Worm (Caenorhabditis elegans) whole organism, L2 larva: ENCODE results near the gene fbxa-153.
"Not testable (repeated sequence)": the region's sequence is repeated elsewhere in the genome, so short reads cannot be mapped to it uniquely, and the experiment has no call there.

Experiments used
- C34F6.9 ChIP-seq: fragments of 150-350 bp; optimal IDR thresholded peaks from 2 replicates; lab custom pipeline; 2014; ENCODE audit warnings: missing biosample characterization, missing genetic modification characterization
- F13H6.1 ChIP-seq: sonication (generic microtip); optimal IDR thresholded peaks from 2 replicates; lab custom pipeline; 2016; ENCODE audit warnings: missing genetic modification characterization, missing compliant biosample characterization
- R02D3.7 ChIP-seq: fragments of 150-350 bp; optimal IDR thresholded peaks from 2 replicates; lab custom pipeline; 2014; ENCODE audit warnings: missing biosample characterization, missing genetic modification characterization
- Y55F3AM.14 ChIP-seq: fragments of 200-800 bp; sonication (Bioruptor generic); optimal IDR thresholded peaks from 2 replicates; lab custom pipeline; 2018; ENCODE audit warnings: mild to moderate bottlenecking, missing genetic modification characterization, missing compliant biosample characterization
- ZK546.5 ChIP-seq: sonication (generic microtip); optimal IDR thresholded peaks from 2 replicates; lab custom pipeline; 2017; ENCODE audit warnings: missing biosample characterization, missing genetic modification characterization
- alr-1 ChIP-seq: fragments of 150-350 bp; optimal IDR thresholded peaks from 2 replicates; lab custom pipeline; 2014; ENCODE audit warnings: missing biosample characterization, missing genetic modification characterization
- ama-1 ChIP-seq: fragments of 150-350 bp; optimal IDR thresholded peaks from 2 replicates; lab custom pipeline; 2018; ENCODE audit warnings: inconsistent platforms
- dmd-4 ChIP-seq: sonication (generic microtip); optimal IDR thresholded peaks from 2 replicates; lab custom pipeline; 2017; ENCODE audit warnings: missing biosample characterization, missing genetic modification characterization
- fos-1 ChIP-seq: fragments of 150-350 bp; optimal IDR thresholded peaks from 2 replicates; lab custom pipeline; 2014; ENCODE audit warnings: missing biosample characterization, missing genetic modification characterization
- lin-11 ChIP-seq: fragments of 150-350 bp; sonication (generic microtip); optimal IDR thresholded peaks from 2 replicates; lab custom pipeline; 2014; ENCODE audit warnings: missing biosample characterization, missing genetic modification characterization, inconsistent platforms, mixed read lengths
- lin-13 ChIP-seq: fragments of 150-350 bp; optimal IDR thresholded peaks from 2 replicates; lab custom pipeline; 2014; ENCODE audit warnings: missing biosample characterization, missing genetic modification reagents, missing genetic modification characterization
- lsy-2 ChIP-seq, 2 experiments: fragments of 150-350 bp in 1 of 2; sonication (generic microtip) in 1 of 2; optimal IDR thresholded peaks; 2 replicates each; lab custom pipeline; 2014 to 2017; ENCODE audit warnings: missing biosample characterization in 2 of 2, missing genetic modification characterization in 2 of 2
- mab-5 ChIP-seq: fragments of 150-350 bp; optimal IDR thresholded peaks from 2 replicates; lab custom pipeline; 2014; ENCODE audit warnings: missing biosample characterization, missing genetic modification characterization
- mbf-1 ChIP-seq: sonication (generic microtip); optimal IDR thresholded peaks from 2 replicates; lab custom pipeline; 2017; ENCODE audit warnings: missing biosample characterization, missing genetic modification characterization
- nhr-11 ChIP-seq: fragments of 150-350 bp; optimal IDR thresholded peaks from 2 replicates; lab custom pipeline; 2014; ENCODE audit warnings: missing biosample characterization, missing genetic modification characterization
- nhr-12 ChIP-seq: fragments of 150-350 bp; optimal IDR thresholded peaks from 2 replicates; lab custom pipeline; 2014; ENCODE audit warnings: missing biosample characterization, missing genetic modification characterization
- nhr-129 ChIP-seq: fragments of 150-350 bp; optimal IDR thresholded peaks from 2 replicates; lab custom pipeline; 2014; ENCODE audit warnings: missing biosample characterization, missing genetic modification characterization
- nhr-21 ChIP-seq: fragments of 150-350 bp; optimal IDR thresholded peaks from 2 replicates; lab custom pipeline; 2014; ENCODE audit warnings: missing biosample characterization, missing genetic modification characterization
- nhr-23 ChIP-seq: fragments of 150-350 bp; optimal IDR thresholded peaks from 2 replicates; lab custom pipeline; 2014; ENCODE audit warnings: missing biosample characterization, missing genetic modification reagents, missing genetic modification characterization
- nhr-237 ChIP-seq: fragments of 150-350 bp; optimal IDR thresholded peaks from 2 replicates; lab custom pipeline; 2014; ENCODE audit warnings: missing biosample characterization, missing genetic modification characterization
- nhr-25 ChIP-seq: fragments of 150-350 bp; sonication (generic microtip); optimal IDR thresholded peaks from 3 replicates; lab custom pipeline; 2014; ENCODE audit warnings: missing biosample characterization, missing genetic modification characterization
- nhr-6 ChIP-seq: fragments of 150-350 bp; optimal IDR thresholded peaks from 2 replicates; lab custom pipeline; 2014; ENCODE audit warnings: missing biosample characterization, missing genetic modification characterization
- peb-1 ChIP-seq: fragments of 150-350 bp; optimal IDR thresholded peaks from 2 replicates; lab custom pipeline; 2014; ENCODE audit warnings: missing biosample characterization, missing genetic modification characterization
- skn-1 ChIP-seq: sonication (generic microtip); optimal IDR thresholded peaks from 2 replicates; lab custom pipeline; 2017; ENCODE audit warnings: missing biosample characterization, missing genetic modification characterization
- sma-3 ChIP-seq: sonication (generic microtip); optimal IDR thresholded peaks from 2 replicates; lab custom pipeline; 2016; ENCODE audit warnings: missing genetic modification reagents, missing genetic modification characterization, missing compliant biosample characterization
- sma-9 ChIP-seq, 2 experiments: fragments of 150-350 bp in 1 of 2; sonication (generic microtip) in 1 of 2; optimal IDR thresholded peaks; 2 replicates each; lab custom pipeline; 2014 to 2016; ENCODE audit warnings: missing genetic modification characterization in 2 of 2, mild to moderate bottlenecking in 1 of 2, missing biosample characterization in 1 of 2, missing compliant biosample characterization in 1 of 2, missing genetic modification reagents in 1 of 2, moderate library complexity in 1 of 2
- snpc-4 ChIP-seq: fragments of 150-350 bp; optimal IDR thresholded peaks from 2 replicates; lab custom pipeline; 2014; ENCODE audit warnings: missing biosample characterization, missing genetic modification characterization
- unc-55 ChIP-seq: fragments of 150-350 bp; sonication (generic microtip); optimal IDR thresholded peaks from 3 replicates; lab custom pipeline; 2014; ENCODE audit warnings: missing biosample characterization, missing genetic modification reagents, missing genetic modification characterization
- ztf-4 ChIP-seq: fragments of 150-350 bp; optimal IDR thresholded peaks from 2 replicates; lab custom pipeline; 2014; ENCODE audit warnings: missing biosample characterization, missing genetic modification characterization

The fbxa-153 gene

ce11 chrV:15625561-15625960 is 15.4 kb upstream of the fbxa-153 start, which contains the start of gene C55A1.11:
Gene C55A1.11 (plus strand): TSS chrV:15625861.
- TF ChIP-seq unc-55 (no peak), dmd-4 (no peak)

DNA sequence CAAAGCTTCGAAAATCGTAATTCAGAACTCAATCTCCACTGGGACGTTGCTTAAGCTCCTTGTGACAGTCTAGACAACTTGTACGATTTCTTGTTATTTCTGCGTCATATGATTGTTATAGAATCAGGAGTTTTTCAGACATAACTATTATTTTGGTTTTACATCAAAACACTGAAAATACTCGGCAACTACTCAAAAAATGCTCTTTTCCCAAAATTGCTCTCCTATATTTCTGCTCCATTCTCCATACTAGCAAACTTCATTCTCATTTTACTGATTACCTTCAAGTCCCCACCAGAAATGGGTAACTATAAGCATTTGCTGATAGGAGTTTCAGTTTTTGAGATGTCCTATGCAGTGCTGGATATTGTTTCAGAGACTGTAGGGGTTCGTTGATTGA is 11.3 kb upstream of the fbxa-153 start, which contains the start of gene C55A1.1:
C55A1.1 (plus strand) TSS at position 301 of the 400 bp plus-strand sequence.
- TF ChIP-seq mab-5, result no peak
- no peak for TF ChIP-seq sma-9 (GFP tag; optimal IDR thresholded peaks at IDR 0.05; lab: Kevin White, UChicago)
- no peak for TF ChIP-seq sma-9 (tag; optimal IDR thresholded peaks at IDR 0.05; lab: Kevin White, UChicago)
- no peak for TF ChIP-seq mbf-1
- no peak for TF ChIP-seq nhr-237 (tag; lab: Kevin White, UChicago)
- no peak for TF ChIP-seq ama-1 (lab: Kevin White, UChicago)
- TF ChIP-seq fos-1 (tag; lab: Kevin White, UChicago), result no peak
- TF ChIP-seq dmd-4, result no peak
- no peak for TF ChIP-seq nhr-6 (tag; lab: Kevin White, UChicago)
- TF ChIP-seq nhr-25 (tag; lab: Kevin White, UChicago), result no peak
- no peak for TF ChIP-seq ZK546.5 (tag; lab: Kevin White, UChicago)
- TF ChIP-seq alr-1, result no peak

- TF ChIP-seq lsy-2 (tag; optimal IDR thresholded peaks at IDR 0.05; lab: Kevin White, UChicago) (no peak), Y55F3AM.14 (GFP tag; lab: Kevin White, UChicago) (no peak), lin-11 (tag; lab: Kevin White, UChicago) (no peak), nhr-237 (tag; lab: Kevin White, UChicago) (no peak), nhr-11 (tag; lab: Kevin White, UChicago) (no peak), snpc-4 (tag; lab: Kevin White, UChicago) (no peak)
These were observed 4.3 kb upstream of the fbxa-153 start for ce11 chrV:15614534-15614933.

- TF ChIP-seq nhr-237 (tag; lab: Kevin White, UChicago) (no peak), lin-13 (no peak), nhr-12 (tag; lab: Kevin White, UChicago) (no peak), ztf-4 (no peak), nhr-25 (tag; lab: Kevin White, UChicago) (no peak), nhr-23 (tag; lab: Kevin White, UChicago) (no peak), nhr-21 (tag; lab: Kevin White, UChicago) (no peak), C34F6.9 (tag; lab: Kevin White, UChicago) (no peak), skn-1 (no peak), R02D3.7 (no peak)
These were observed 2.7 kb upstream of the fbxa-153 start, which contains the start of gene str-263 for ce11 chrV:15612886-15613285. Gene str-263 (plus strand): TSS chrV:15613186.

ce11 chrV:15605045-15605444 is 5.1 kb downstream of the fbxa-153 start, which contains the start of gene fbxa-154:
Gene fbxa-154 (minus strand): TSS chrV:15605145.
- TF ChIP-seq peb-1 (tag; lab: Kevin White, UChicago), result no peak
- no peak for TF ChIP-seq sma-3 (GFP tag; lab: Kevin White, UChicago)
- no peak for TF ChIP-seq C34F6.9 (tag; lab: Kevin White, UChicago)
- TF ChIP-seq nhr-129 (tag; lab: Kevin White, UChicago), result no peak
- no peak for TF ChIP-seq ZK546.5 (tag; lab: Kevin White, UChicago)

- TF ChIP-seq mbf-1 (no peak), nhr-21 (tag; lab: Kevin White, UChicago) (no peak), lsy-2 (tag; optimal IDR thresholded peaks at IDR 0.05; lab: Kevin White, UChicago) (no peak), ztf-4 (no peak), alr-1 (no peak), ama-1 (lab: Kevin White, UChicago) (no peak), lin-13 (no peak)
These were observed 7.9 kb downstream of the fbxa-153 start, which contains the start of gene fbxa-152 for ce11 chrV:15602253-15602652. Gene fbxa-152 (minus strand): TSS chrV:15602353.

ce11 chrV:15599762-15600161 is 10.4 kb downstream of the fbxa-153 start, which contains the start of gene B0391.14:
Gene B0391.14 (minus strand): TSS chrV:15599862.
- not testable (repeated sequence) for TF ChIP-seq mbf-1, F13H6.1, ztf-4
- TF ChIP-seq, all 48 proteins: peak for 0; not testable (repeated sequence) for 48
